Worm (Caenorhabditis elegans): ENCODE data around the gene mrpl-12.

- TF ChIP-seq ama-1 (optimal IDR thresholded peaks at IDR 0.05) (no peak), flt-1 (GFP tag; IDR thresholded peaks at IDR 0.05) (no peak), tbx-11 (GFP tag; IDR thresholded peaks at IDR 0.05) (no peak), scrt-1 (GFP tag; IDR thresholded peaks at IDR 0.05) (no peak), tra-4 (tag; optimal IDR thresholded peaks at IDR 0.05) (no peak), tbx-37 (GFP tag; conservative IDR thresholded peaks at IDR 0.05) (no peak), hnd-1 (tag; optimal IDR thresholded peaks at IDR 0.05) (no peak), hmg-4 (GFP tag; optimal IDR thresholded peaks at IDR 0.05) (no peak), aly-1 (tag; optimal IDR thresholded peaks at IDR 0.05) (no peak), ets-7 (tag; optimal IDR thresholded peaks at IDR 0.05) (no peak), hmbx-1 (tag; optimal IDR thresholded peaks at IDR 0.05) (no peak)
Observed at ce11 chrIII:10747620-10748479, 40.3 kb downstream of the mrpl-12 start, which contains the start of the genes ran-1 and dkc-1.
